Fruit fly (Drosophila melanogaster): ENCODE data around the gene CG8188.
A peak's percentile ranks its signal among the peaks of the same experiment; 100 is the strongest.

The CG8188 gene

dm6 chrX:17702738-17703570 lies at the start of gene CG8188, which contains the start of gene par-6 (continued):
- TF ChIP-seq HLHmδ (GFP tag; optimal IDR thresholded peaks at IDR 0.05) (no peak), lbe (GFP tag; optimal IDR thresholded peaks at IDR 0.05) (peak; percentile 79), stwl (tag; optimal IDR thresholded peaks at IDR 0.05) (peak; percentile 35), sqz (GFP tag; optimal IDR thresholded peaks at IDR 0.05) (peak; percentile 56), CG17186 (GFP tag; optimal IDR thresholded peaks at IDR 0.05) (peak; percentile 50), run (tag; optimal IDR thresholded peaks at IDR 0.05) (peak; percentile 36), CG18476 (GFP tag; optimal IDR thresholded peaks at IDR 0.05) (peak; percentile 81), danr (GFP tag; IDR thresholded peaks at IDR 0.05) (peak; percentile 72), CG10274 (GFP tag; optimal IDR thresholded peaks at IDR 0.05) (peak; percentile 100), CG7786 (GFP tag; optimal IDR thresholded peaks at IDR 0.05) (peak; percentile 88), MTF-1 (GFP tag; optimal IDR thresholded peaks at IDR 0.05; ENCODE audit: borderline replicate concordance) (peak; percentile 35), Ravus (GFP tag; IDR thresholded peaks at IDR 0.05) (peak; percentile 51), CG14710 (tag; optimal IDR thresholded peaks at IDR 0.05) (peak; percentile 76), gem (tag; optimal IDR thresholded peaks at IDR 0.05) (peak; percentile 91), pan (optimal IDR thresholded peaks at IDR 0.05) (no peak), pan (GFP tag; optimal IDR thresholded peaks at IDR 0.05 in 1 of 2, IDR thresholded peaks at IDR 0.05 in 1 of 2) (peak in 1 of 2 experiments; percentile 88), C15 (GFP tag; IDR thresholded peaks at IDR 0.05) (peak; percentile 70; the same call in 1 of the 3 replicates), nau (GFP tag; optimal IDR thresholded peaks at IDR 0.05) (peak; percentile 36), CG33213 (GFP tag; optimal IDR thresholded peaks at IDR 0.05) (peak; percentile 86), Oli (tag; optimal IDR thresholded peaks at IDR 0.05) (peak; percentile 87), tio (GFP tag; optimal IDR thresholded peaks at IDR 0.05) (peak; percentile 75), Hr3 (GFP tag; optimal IDR thresholded peaks at IDR 0.05) (peak; percentile 84), ara (GFP tag; IDR thresholded peaks at IDR 0.05) (peak; percentile 85), CG3163 (GFP tag; optimal IDR thresholded peaks at IDR 0.05) (peak; percentile 68), CG34376 (GFP tag; optimal IDR thresholded peaks at IDR 0.05) (peak; percentile 87), CG13775 (GFP tag; optimal IDR thresholded peaks at IDR 0.05) (peak; percentile 91), CG18764 (GFP tag; optimal IDR thresholded peaks at IDR 0.05) (peak; percentile 68), Camta (GFP tag; optimal IDR thresholded peaks at IDR 0.05) (peak; percentile 83), CG17385 (GFP tag; optimal IDR thresholded peaks at IDR 0.05) (peak; percentile 83), MBD-R2 (GFP tag; IDR thresholded peaks at IDR 0.05) (peak; percentile 65), Hr39 (optimal IDR thresholded peaks at IDR 0.05) (no peak), Doc3 (GFP tag; IDR thresholded peaks at IDR 0.05; ENCODE audit: partially characterized antibody) (peak; percentile 62; the same call in 2 of the 3 replicates), Bdp1 (GFP tag; optimal IDR thresholded peaks at IDR 0.05) (peak; percentile 74), Atf6 (GFP tag; IDR thresholded peaks at IDR 0.05) (peak; percentile 87), Dip2 (GFP tag; IDR thresholded peaks at IDR 0.05) (no peak), Nf-YA (GFP tag; IDR thresholded peaks at IDR 0.05) (peak; percentile 41; the same call in 1 of the 2 replicates), CG7987 (GFP tag; optimal IDR thresholded peaks at IDR 0.05) (peak; percentile 31), CG8281 (tag; optimal IDR thresholded peaks at IDR 0.05) (peak; percentile 56), CG13424 (tag; optimal IDR thresholded peaks at IDR 0.05) (peak; percentile 86), B-H1 (GFP tag; IDR thresholded peaks at IDR 0.05) (peak; percentile 84), CHES-1-like (GFP tag; optimal IDR thresholded peaks at IDR 0.05) (peak; percentile 83), CG8359 (GFP tag; optimal IDR thresholded peaks at IDR 0.05; ENCODE audit: borderline replicate concordance) (peak; percentile 57), CG3065 (GFP tag; optimal IDR thresholded peaks at IDR 0.05) (peak; percentile 26), HmgZ (tag; optimal IDR thresholded peaks at IDR 0.05) (peak; percentile 90), dan (GFP tag; IDR thresholded peaks at IDR 0.05) (no peak; the same call in 1 of the 2 replicates), Optix (GFP tag; IDR thresholded peaks at IDR 0.05) (peak; percentile 92), Dp (GFP tag; optimal IDR thresholded peaks at IDR 0.05) (peak; percentile 26), CG2116 (GFP tag; optimal IDR thresholded peaks at IDR 0.05) (peak; percentile 98), wek (GFP tag; optimal IDR thresholded peaks at IDR 0.05) (peak; percentile 67)
